Worm (Caenorhabditis elegans) whole organism, midembryonic: ENCODE results near the gene ttr-9.

Experiments
- T22C8.4 ChIP-seq: fragments of 200-800 bp; sonication (Bioruptor generic); IDR thresholded peaks from 2 replicates; pipeline ENCODE4 v1.3.6; 2022; ENCODE audit warnings: missing genetic modification characterization, missing compliant biosample characterization
- flt-1 ChIP-seq: fragments of 200-800 bp; sonication (Bioruptor generic); IDR thresholded peaks from 2 replicates; pipeline ENCODE4 v1.3.6; 2022; ENCODE audit warnings: missing genetic modification characterization, missing compliant biosample characterization
- klf-2 ChIP-seq: fragments of 200-800 bp; sonication (Bioruptor generic); conservative IDR thresholded peaks from 2 replicates; pipeline ENCODE4 v1.3.6; 2022; ENCODE audit warnings: missing genetic modification reagents, missing genetic modification characterization, missing compliant biosample characterization
- ztf-29 ChIP-seq: fragments of 200-800 bp; sonication (Bioruptor generic); IDR thresholded peaks from 2 replicates; pipeline ENCODE4 v1.3.6; 2022; ENCODE audit warnings: missing genetic modification reagents, missing genetic modification characterization, missing compliant biosample characterization

ce11 chrIV:9514132-9514531 lies 8.0 kb upstream of the ttr-9 start:
- TF ChIP-seq ztf-29 (GFP tag; lab: Robert Waterston, UW) (no peak), T22C8.4 (no peak), flt-1 (GFP tag; lab: Robert Waterston, UW) (no peak), klf-2 (GFP tag; lab: Robert Waterston, UW) (no peak)
